Worm (Caenorhabditis elegans) whole organism, mixed stage, embryonic: ENCODE data around the gene dos-1.
A peak's percentile ranks its signal among the peaks of the same experiment; 100 is the strongest.

ENCODE experiments used
- bed-3 ChIP-seq: fragments of 200-800 bp; sonication (Bioruptor generic); optimal IDR thresholded peaks from 3 replicates; lab custom pipeline; 2018; ENCODE audit warnings: mild to moderate bottlenecking, missing genetic modification characterization, moderate library complexity, missing compliant biosample characterization
- blmp-1 ChIP-seq: fragments of 150-350 bp; optimal IDR thresholded peaks from 2 replicates; lab custom pipeline; 2014; ENCODE audit warnings: missing biosample characterization, missing genetic modification characterization
- ceh-43 ChIP-seq: fragments of 200-800 bp; sonication (Bioruptor generic); optimal IDR thresholded peaks from 2 replicates; lab custom pipeline; 2018; ENCODE audit warnings: mild to moderate bottlenecking, missing genetic modification characterization, moderate library complexity, missing compliant biosample characterization
- ces-1 ChIP-seq: fragments of 150-350 bp; optimal IDR thresholded peaks from 2 replicates; lab custom pipeline; 2014; ENCODE audit warnings: missing biosample characterization, missing genetic modification reagents, missing genetic modification characterization
- cnd-1 ChIP-seq: fragments of 200-800 bp; sonication (Bioruptor generic); optimal IDR thresholded peaks from 2 replicates; lab custom pipeline; 2018; ENCODE audit warnings: mild to moderate bottlenecking, missing genetic modification characterization, missing compliant biosample characterization
- elt-1 ChIP-seq: sonication (generic microtip); optimal IDR thresholded peaks from 2 replicates; lab custom pipeline; 2017; ENCODE audit warnings: missing genetic modification characterization, mild to moderate bottlenecking, missing compliant biosample characterization, antibody characterized with exemption, moderate library complexity, borderline replicate concordance; ENCODE audit not compliant: insufficient read depth
- elt-3 ChIP-seq: fragments of 150-350 bp; optimal IDR thresholded peaks from 2 replicates; lab custom pipeline; 2014; ENCODE audit warnings: missing biosample characterization, missing genetic modification characterization
- flh-1 ChIP-seq: fragments of 200-800 bp; sonication (Bioruptor generic); optimal IDR thresholded peaks from 2 replicates; lab custom pipeline; 2018; ENCODE audit warnings: mild to moderate bottlenecking, missing genetic modification characterization, moderate library complexity, missing compliant biosample characterization
- hlh-1 ChIP-seq: fragments of 150-350 bp; optimal IDR thresholded peaks from 2 replicates; lab custom pipeline; 2014; ENCODE audit warnings: missing biosample characterization, missing genetic modification reagents, missing genetic modification characterization
- lin-13 ChIP-seq: fragments of 150-350 bp; optimal IDR thresholded peaks from 2 replicates; lab custom pipeline; 2014; ENCODE audit warnings: missing biosample characterization, missing genetic modification characterization
- lin-32 ChIP-seq: fragments of 200-800 bp; sonication (Bioruptor generic); optimal IDR thresholded peaks from 2 replicates; lab custom pipeline; 2018; ENCODE audit warnings: mild to moderate bottlenecking, missing genetic modification characterization, missing compliant biosample characterization
- lsy-2 ChIP-seq: fragments of 150-350 bp; optimal IDR thresholded peaks from 2 replicates; lab custom pipeline; 2014; ENCODE audit warnings: missing biosample characterization, missing genetic modification characterization
- mab-5 ChIP-seq: fragments of 150-350 bp; optimal IDR thresholded peaks from 2 replicates; lab custom pipeline; 2014; ENCODE audit warnings: missing biosample characterization, missing genetic modification characterization
- mep-1 ChIP-seq: fragments of 150-350 bp; optimal IDR thresholded peaks from 2 replicates; lab custom pipeline; 2017; ENCODE audit warnings: missing biosample characterization, missing genetic modification reagents, missing genetic modification characterization, inconsistent platforms
- mls-2 ChIP-seq: sonication (generic microtip); optimal IDR thresholded peaks from 2 replicates; lab custom pipeline; 2016; ENCODE audit warnings: mild to moderate bottlenecking, missing genetic modification characterization, moderate library complexity, missing compliant biosample characterization
- nhr-12 ChIP-seq: fragments of 150-350 bp; optimal IDR thresholded peaks from 2 replicates; lab custom pipeline; 2014; ENCODE audit warnings: missing biosample characterization, missing genetic modification characterization
- nhr-2 ChIP-seq: fragments of 150-350 bp; optimal IDR thresholded peaks from 2 replicates; lab custom pipeline; 2014; ENCODE audit warnings: missing biosample characterization, missing genetic modification characterization
- nhr-237 ChIP-seq: fragments of 150-350 bp; optimal IDR thresholded peaks from 2 replicates; lab custom pipeline; 2014; ENCODE audit warnings: missing biosample characterization, missing genetic modification characterization
- nhr-28 ChIP-seq: fragments of 150-350 bp; optimal IDR thresholded peaks from 2 replicates; lab custom pipeline; 2014; ENCODE audit warnings: missing biosample characterization, missing genetic modification characterization
- nhr-76 ChIP-seq: sonication (generic microtip); optimal IDR thresholded peaks from 2 replicates; lab custom pipeline; 2017; ENCODE audit warnings: missing biosample characterization, missing genetic modification characterization
- pha-4 ChIP-seq: fragments of 150-350 bp; optimal IDR thresholded peaks from 2 replicates; lab custom pipeline; 2018; ENCODE audit warnings: missing biosample characterization, missing genetic modification reagents, missing genetic modification characterization
- sem-2 ChIP-seq: fragments of 200-800 bp; sonication (Bioruptor generic); optimal IDR thresholded peaks from 2 replicates; lab custom pipeline; 2018; ENCODE audit warnings: mild to moderate bottlenecking, missing genetic modification characterization, missing compliant biosample characterization
- snpc-4 ChIP-seq: fragments of 150-350 bp; optimal IDR thresholded peaks from 2 replicates; lab custom pipeline; 2014; ENCODE audit warnings: missing biosample characterization, missing genetic modification characterization
- sptf-1 ChIP-seq: sonication (generic microtip); optimal IDR thresholded peaks from 2 replicates; lab custom pipeline; 2017; ENCODE audit warnings: mild to moderate bottlenecking, missing genetic modification characterization, moderate library complexity, missing compliant biosample characterization
- tbx-8 ChIP-seq: fragments of 200-800 bp; sonication (Bioruptor generic); optimal IDR thresholded peaks from 2 replicates; lab custom pipeline; 2018; ENCODE audit warnings: mild to moderate bottlenecking, missing genetic modification characterization, moderate library complexity, missing compliant biosample characterization
- unc-39 ChIP-seq: fragments of 150-350 bp; optimal IDR thresholded peaks from 2 replicates; lab custom pipeline; 2014; ENCODE audit warnings: missing biosample characterization, missing genetic modification characterization
- unc-62 ChIP-seq: fragments of 150-350 bp; optimal IDR thresholded peaks from 2 replicates; lab custom pipeline; 2014; ENCODE audit warnings: missing biosample characterization, missing genetic modification reagents, missing genetic modification characterization
- zip-8 ChIP-seq: fragments of 150-350 bp; optimal IDR thresholded peaks from 2 replicates; lab custom pipeline; 2014; ENCODE audit warnings: missing biosample characterization, missing genetic modification characterization
- ztf-11 ChIP-seq: fragments of 150-350 bp; optimal IDR thresholded peaks from 2 replicates; lab custom pipeline; 2014; ENCODE audit warnings: missing biosample characterization, missing genetic modification characterization

dos-1 gene

DNA sequence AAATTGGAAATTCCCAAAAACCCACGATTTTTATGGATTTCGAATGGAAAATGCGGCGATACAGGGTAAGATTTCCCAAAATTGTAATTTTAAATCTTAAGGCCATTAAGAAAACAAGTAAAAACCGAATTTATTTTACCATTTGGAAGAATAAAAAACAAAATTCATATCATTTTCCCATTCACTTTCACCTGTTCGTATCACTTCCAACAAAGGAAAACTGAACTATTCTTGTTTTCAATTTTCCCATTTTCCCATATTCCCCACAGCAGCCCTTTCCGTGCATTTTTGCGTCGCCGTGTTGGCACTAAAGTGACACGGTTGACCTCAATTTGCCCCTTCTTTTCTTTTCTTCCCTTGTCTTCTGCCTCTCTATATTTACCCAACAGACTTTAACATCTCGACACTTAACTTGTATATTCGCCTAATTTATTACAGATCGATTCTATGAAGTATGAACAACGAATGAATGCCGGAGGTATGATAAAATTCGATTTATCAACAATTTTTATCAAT is 22.1 kb downstream of the dos-1 start, which contains the start of gene sec-16A.1:
Gene sec-16A.1 (plus strand): TSS at position 51 of the 516 bp plus-strand sequence.
- TF ChIP-seq nhr-2 (tag; lab: Kevin White, UChicago) (peak; percentile 65), lsy-2 (tag; lab: Kevin White, UChicago) (peak; percentile 8), unc-62 (GFP tag; lab: Kevin White, UChicago) (no peak)

DNA sequence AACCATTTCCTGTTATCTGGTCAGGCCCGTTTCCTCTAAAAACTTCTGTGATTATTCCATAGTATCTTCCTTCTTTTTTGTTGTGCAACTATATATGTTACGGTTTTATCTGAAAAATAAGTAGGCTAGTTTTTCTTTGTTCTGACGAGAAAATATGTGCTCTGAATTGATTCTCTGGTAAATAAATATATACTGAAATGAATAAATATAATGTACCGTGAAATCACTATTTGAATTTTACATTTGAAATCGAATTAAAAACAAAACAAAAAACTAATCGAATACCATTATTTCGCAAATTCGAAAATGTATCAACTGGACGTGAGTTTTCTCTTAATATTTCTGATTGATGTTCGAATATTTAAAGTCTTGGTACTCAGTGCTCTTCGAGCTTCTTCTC is 26.8 kb downstream of the dos-1 start, which contains the start of gene ZK512.10:
Gene ZK512.10 (plus strand): TSS at position 301 of the 400 bp plus-strand sequence.
- TF ChIP-seq tbx-8 (GFP tag; lab: Kevin White, UChicago) (no peak), pha-4 (no peak), nhr-28 (no peak), sem-2 (no peak), mls-2 (tag; lab: Kevin White, UChicago) (no peak), ces-1 (GFP tag; lab: Kevin White, UChicago) (no peak), lin-13 (tag; lab: Kevin White, UChicago) (no peak), lin-32 (GFP tag; lab: Kevin White, UChicago) (no peak), elt-1 (no peak), nhr-237 (tag; lab: Kevin White, UChicago) (no peak), mab-5 (tag; lab: Kevin White, UChicago) (no peak), bed-3 (GFP tag; lab: Kevin White, UChicago) (no peak), snpc-4 (no peak), nhr-76 (tag; lab: Kevin White, UChicago) (no peak), sptf-1 (tag; lab: Kevin White, UChicago) (no peak)

DNA sequence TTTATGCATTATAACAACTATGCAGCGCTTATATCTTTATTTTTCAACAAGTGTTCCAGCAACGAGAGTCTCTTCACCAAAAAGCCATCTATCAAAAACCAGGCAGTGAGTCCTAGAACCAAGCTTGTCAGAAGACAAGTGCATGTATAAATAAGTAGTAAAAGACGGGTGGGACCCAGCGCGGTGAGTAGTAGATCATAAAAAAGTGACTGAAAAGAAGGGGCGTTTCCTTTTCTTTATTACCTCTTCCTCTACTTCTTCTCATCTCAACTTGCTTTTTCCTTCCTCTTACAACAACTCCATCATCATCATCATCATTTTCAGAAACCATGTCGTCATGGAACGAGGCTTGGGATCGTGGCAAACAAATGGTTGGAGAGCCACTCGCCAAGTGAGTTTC is 32.8 kb downstream of the dos-1 start, which contains the start of gene eat-4:
Gene eat-4 (plus strand): TSS at position 301 of the 400 bp plus-strand sequence.
- TF ChIP-seq zip-8 (tag; lab: Kevin White, UChicago): no peak
- TF ChIP-seq nhr-2 (tag; lab: Kevin White, UChicago): no peak
- no peak for TF ChIP-seq mep-1 (tag; lab: Kevin White, UChicago)
- TF ChIP-seq sptf-1 (tag; lab: Kevin White, UChicago): no peak
- TF ChIP-seq ztf-11 (tag; lab: Kevin White, UChicago): no peak
- TF ChIP-seq elt-3 (tag; lab: Kevin White, UChicago): no peak
- TF ChIP-seq nhr-12: no peak
- no peak for TF ChIP-seq bed-3 (GFP tag; lab: Kevin White, UChicago)
- no peak for TF ChIP-seq tbx-8 (GFP tag; lab: Kevin White, UChicago)
- no peak for TF ChIP-seq elt-1
- TF ChIP-seq, all 35 proteins: peak for 0

ce11 chrIII:9138601-9139000 is 34.9 kb downstream of the dos-1 start, which contains the start of gene ZK512.7:
Gene ZK512.7 (minus strand): TSS chrIII:9138701.
- TF ChIP-seq elt-1 (no peak), unc-39 (tag; lab: Kevin White, UChicago) (no peak), elt-3 (tag; lab: Kevin White, UChicago) (no peak), bed-3 (GFP tag; lab: Kevin White, UChicago) (no peak), lin-32 (GFP tag; lab: Kevin White, UChicago) (no peak), nhr-28 (no peak), ztf-11 (tag; lab: Kevin White, UChicago) (no peak), lin-13 (tag; lab: Kevin White, UChicago) (no peak), mep-1 (tag; lab: Kevin White, UChicago) (no peak), hlh-1 (tag; lab: Kevin White, UChicago) (no peak), flh-1 (GFP tag; lab: Kevin White, UChicago) (no peak), nhr-237 (tag; lab: Kevin White, UChicago) (no peak), nhr-12 (no peak), ces-1 (GFP tag; lab: Kevin White, UChicago) (no peak), snpc-4 (no peak), sem-2 (no peak), pha-4 (no peak), cnd-1 (tag; lab: Kevin White, UChicago) (no peak), lsy-2 (tag; lab: Kevin White, UChicago) (no peak)
- TF ChIP-seq, all 35 proteins: peak for 0

DNA sequence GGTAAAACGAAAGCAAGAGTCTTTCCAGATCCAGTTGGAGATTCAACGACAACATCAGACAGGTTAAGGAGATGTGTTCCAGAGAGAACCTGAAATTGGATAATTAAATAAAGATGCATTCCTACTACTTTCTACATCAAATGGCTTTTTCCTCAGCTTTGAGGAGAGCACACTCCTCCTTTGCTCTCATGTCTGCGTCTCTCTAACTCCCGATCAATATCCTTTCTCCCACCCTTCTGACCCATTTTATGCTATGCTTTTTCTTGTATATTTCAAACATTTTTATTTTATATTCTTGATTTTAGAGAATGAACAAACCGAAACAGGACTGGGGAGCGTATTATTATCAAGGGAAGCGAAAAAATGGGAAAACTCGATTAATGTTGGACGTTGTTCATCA is 40.2 kb downstream of the dos-1 start, which contains the start of gene ZK512.11:
Gene ZK512.11 (plus strand): TSS at position 301 of the 400 bp plus-strand sequence.
- TF ChIP-seq ces-1 (GFP tag; lab: Kevin White, UChicago) (peak; percentile 74), ceh-43 (no peak), blmp-1 (tag; lab: Kevin White, UChicago) (no peak)
